Worm (Caenorhabditis elegans) whole organism, mixed stage, embryonic: ENCODE data around the gene srx-50.
A peak's percentile ranks its signal among the peaks of the same experiment; 100 is the strongest.

Experiments
- M03D4.4 ChIP-seq: sonication (generic microtip); optimal IDR thresholded peaks from 2 replicates; lab custom pipeline; 2017; ENCODE audit warnings: mild to moderate bottlenecking, missing genetic modification characterization, missing compliant biosample characterization
- bed-3 ChIP-seq: fragments of 200-800 bp; sonication (Bioruptor generic); optimal IDR thresholded peaks from 3 replicates; lab custom pipeline; 2018; ENCODE audit warnings: mild to moderate bottlenecking, missing genetic modification characterization, moderate library complexity, missing compliant biosample characterization
- blmp-1 ChIP-seq: fragments of 150-350 bp; optimal IDR thresholded peaks from 2 replicates; lab custom pipeline; 2014; ENCODE audit warnings: missing biosample characterization, missing genetic modification characterization
- ceh-39 ChIP-seq: fragments of 150-350 bp; optimal IDR thresholded peaks from 2 replicates; lab custom pipeline; 2014; ENCODE audit warnings: missing biosample characterization, missing genetic modification characterization
- ceh-43 ChIP-seq: fragments of 200-800 bp; sonication (Bioruptor generic); optimal IDR thresholded peaks from 2 replicates; lab custom pipeline; 2018; ENCODE audit warnings: mild to moderate bottlenecking, missing genetic modification characterization, moderate library complexity, missing compliant biosample characterization
- ceh-83 ChIP-seq: fragments of 200-800 bp; sonication (Bioruptor generic); optimal IDR thresholded peaks from 2 replicates; lab custom pipeline; 2018; ENCODE audit warnings: mild to moderate bottlenecking, missing genetic modification characterization, missing compliant biosample characterization
- ces-1 ChIP-seq: fragments of 150-350 bp; optimal IDR thresholded peaks from 2 replicates; lab custom pipeline; 2014; ENCODE audit warnings: missing biosample characterization, missing genetic modification reagents, missing genetic modification characterization
- cnd-1 ChIP-seq: fragments of 200-800 bp; sonication (Bioruptor generic); optimal IDR thresholded peaks from 2 replicates; lab custom pipeline; 2018; ENCODE audit warnings: mild to moderate bottlenecking, missing genetic modification characterization, missing compliant biosample characterization
- elt-1 ChIP-seq: sonication (generic microtip); optimal IDR thresholded peaks from 2 replicates; lab custom pipeline; 2017; ENCODE audit warnings: missing genetic modification characterization, mild to moderate bottlenecking, missing compliant biosample characterization, antibody characterized with exemption, moderate library complexity, borderline replicate concordance; ENCODE audit not compliant: insufficient read depth
- elt-3 ChIP-seq: fragments of 150-350 bp; optimal IDR thresholded peaks from 2 replicates; lab custom pipeline; 2014; ENCODE audit warnings: missing biosample characterization, missing genetic modification characterization
- flh-1 ChIP-seq: fragments of 200-800 bp; sonication (Bioruptor generic); optimal IDR thresholded peaks from 2 replicates; lab custom pipeline; 2018; ENCODE audit warnings: mild to moderate bottlenecking, missing genetic modification characterization, moderate library complexity, missing compliant biosample characterization
- ham-2 ChIP-seq: fragments of 200-800 bp; sonication (Bioruptor generic); optimal IDR thresholded peaks from 2 replicates; lab custom pipeline; 2018; ENCODE audit warnings: mild to moderate bottlenecking, missing genetic modification characterization, missing compliant biosample characterization
- hlh-1 ChIP-seq: fragments of 150-350 bp; optimal IDR thresholded peaks from 2 replicates; lab custom pipeline; 2014; ENCODE audit warnings: missing biosample characterization, missing genetic modification reagents, missing genetic modification characterization
- lin-13 ChIP-seq: fragments of 150-350 bp; optimal IDR thresholded peaks from 2 replicates; lab custom pipeline; 2014; ENCODE audit warnings: missing biosample characterization, missing genetic modification characterization
- lin-32 ChIP-seq: fragments of 200-800 bp; sonication (Bioruptor generic); optimal IDR thresholded peaks from 2 replicates; lab custom pipeline; 2018; ENCODE audit warnings: mild to moderate bottlenecking, missing genetic modification characterization, missing compliant biosample characterization
- lsy-2 ChIP-seq: fragments of 150-350 bp; optimal IDR thresholded peaks from 2 replicates; lab custom pipeline; 2014; ENCODE audit warnings: missing biosample characterization, missing genetic modification characterization
- mab-5 ChIP-seq: fragments of 150-350 bp; optimal IDR thresholded peaks from 2 replicates; lab custom pipeline; 2014; ENCODE audit warnings: missing biosample characterization, missing genetic modification characterization
- mep-1 ChIP-seq: fragments of 150-350 bp; optimal IDR thresholded peaks from 2 replicates; lab custom pipeline; 2017; ENCODE audit warnings: missing biosample characterization, missing genetic modification reagents, missing genetic modification characterization, inconsistent platforms
- mls-2 ChIP-seq: sonication (generic microtip); optimal IDR thresholded peaks from 2 replicates; lab custom pipeline; 2016; ENCODE audit warnings: mild to moderate bottlenecking, missing genetic modification characterization, moderate library complexity, missing compliant biosample characterization
- nhr-12 ChIP-seq: fragments of 150-350 bp; optimal IDR thresholded peaks from 2 replicates; lab custom pipeline; 2014; ENCODE audit warnings: missing biosample characterization, missing genetic modification characterization
- nhr-2 ChIP-seq: fragments of 150-350 bp; optimal IDR thresholded peaks from 2 replicates; lab custom pipeline; 2014; ENCODE audit warnings: missing biosample characterization, missing genetic modification characterization
- nhr-237 ChIP-seq: fragments of 150-350 bp; optimal IDR thresholded peaks from 2 replicates; lab custom pipeline; 2014; ENCODE audit warnings: missing biosample characterization, missing genetic modification characterization
- nhr-28 ChIP-seq: fragments of 150-350 bp; optimal IDR thresholded peaks from 2 replicates; lab custom pipeline; 2014; ENCODE audit warnings: missing biosample characterization, missing genetic modification characterization
- nhr-76 ChIP-seq: sonication (generic microtip); optimal IDR thresholded peaks from 2 replicates; lab custom pipeline; 2017; ENCODE audit warnings: missing biosample characterization, missing genetic modification characterization
- pha-4 ChIP-seq: fragments of 150-350 bp; optimal IDR thresholded peaks from 2 replicates; lab custom pipeline; 2018; ENCODE audit warnings: missing biosample characterization, missing genetic modification reagents, missing genetic modification characterization
- sem-2 ChIP-seq: fragments of 200-800 bp; sonication (Bioruptor generic); optimal IDR thresholded peaks from 2 replicates; lab custom pipeline; 2018; ENCODE audit warnings: mild to moderate bottlenecking, missing genetic modification characterization, missing compliant biosample characterization
- snpc-4 ChIP-seq: fragments of 150-350 bp; optimal IDR thresholded peaks from 2 replicates; lab custom pipeline; 2014; ENCODE audit warnings: missing biosample characterization, missing genetic modification characterization
- sptf-1 ChIP-seq: sonication (generic microtip); optimal IDR thresholded peaks from 2 replicates; lab custom pipeline; 2017; ENCODE audit warnings: mild to moderate bottlenecking, missing genetic modification characterization, moderate library complexity, missing compliant biosample characterization
- tbx-8 ChIP-seq: fragments of 200-800 bp; sonication (Bioruptor generic); optimal IDR thresholded peaks from 2 replicates; lab custom pipeline; 2018; ENCODE audit warnings: mild to moderate bottlenecking, missing genetic modification characterization, moderate library complexity, missing compliant biosample characterization
- unc-120 ChIP-seq: sonication (generic microtip); optimal IDR thresholded peaks from 2 replicates; lab custom pipeline; 2017; ENCODE audit warnings: missing genetic modification characterization, missing compliant biosample characterization; ENCODE audit not compliant: poor library complexity, severe bottlenecking
- unc-39 ChIP-seq: fragments of 150-350 bp; optimal IDR thresholded peaks from 2 replicates; lab custom pipeline; 2014; ENCODE audit warnings: missing biosample characterization, missing genetic modification characterization
- unc-62 ChIP-seq: fragments of 150-350 bp; optimal IDR thresholded peaks from 2 replicates; lab custom pipeline; 2014; ENCODE audit warnings: missing biosample characterization, missing genetic modification reagents, missing genetic modification characterization
- zip-8 ChIP-seq: fragments of 150-350 bp; optimal IDR thresholded peaks from 2 replicates; lab custom pipeline; 2014; ENCODE audit warnings: missing biosample characterization, missing genetic modification characterization
- ztf-11 ChIP-seq: fragments of 150-350 bp; optimal IDR thresholded peaks from 2 replicates; lab custom pipeline; 2014; ENCODE audit warnings: missing biosample characterization, missing genetic modification characterization

Gene srx-50

ce11 chrIV:7023004-7023403 is 34.8 kb upstream of the srx-50 start:
- TF ChIP-seq snpc-4 (no peak), cnd-1 (peak; percentile 97), nhr-28 (no peak), elt-1 (tag; lab: Kevin White, UChicago) (no peak), unc-39 (tag; lab: Kevin White, UChicago) (no peak), unc-62 (GFP tag; lab: Kevin White, UChicago) (peak; percentile 49), ceh-83 (GFP tag; lab: Kevin White, UChicago) (no peak), nhr-237 (tag; lab: Kevin White, UChicago) (no peak), ceh-39 (tag; lab: Kevin White, UChicago) (peak; percentile 51), zip-8 (tag; lab: Kevin White, UChicago) (no peak), mep-1 (tag; lab: Kevin White, UChicago) (peak; percentile 72), nhr-2 (tag; lab: Kevin White, UChicago) (peak; percentile 100), elt-3 (no peak), ztf-11 (tag; lab: Kevin White, UChicago) (no peak), pha-4 (tag; lab: Kevin White, UChicago) (no peak), bed-3 (no peak), mab-5 (tag; lab: Kevin White, UChicago) (no peak), lsy-2 (tag; lab: Kevin White, UChicago) (peak; percentile 14), unc-120 (tag; lab: Kevin White, UChicago) (peak; percentile 53), nhr-76 (tag; lab: Kevin White, UChicago) (no peak), nhr-12 (tag; lab: Kevin White, UChicago) (no peak), mls-2 (tag; lab: Kevin White, UChicago) (peak; percentile 62), M03D4.4 (tag; lab: Kevin White, UChicago) (no peak), ham-2 (GFP tag; lab: Kevin White, UChicago) (no peak), ces-1 (GFP tag; lab: Kevin White, UChicago) (peak; percentile 67), lin-13 (no peak), sem-2 (no peak), hlh-1 (peak; percentile 47), lin-32 (GFP tag; lab: Kevin White, UChicago) (peak; percentile 98), sptf-1 (tag; lab: Kevin White, UChicago) (peak; percentile 8)

- TF ChIP-seq unc-62 (GFP tag; lab: Kevin White, UChicago) = peak; percentile 74
- no peak for TF ChIP-seq blmp-1 (tag; lab: Kevin White, UChicago)
- TF ChIP-seq, all 35 proteins: peak for 1
These were observed 33.9 kb upstream of the srx-50 start, which contains the start of gene adah-1 for ce11 chrIV:7023858-7024257. adah-1 (plus strand) TSS chrIV:7024211.

ce11 chrIV:7024829-7025228 is 32.9 kb upstream of the srx-50 start:
- TF ChIP-seq ceh-43 (GFP tag; lab: Kevin White, UChicago) (no peak), zip-8 (tag; lab: Kevin White, UChicago) (peak; percentile 83), unc-62 (GFP tag; lab: Kevin White, UChicago) (no peak)

ce11 chrIV:7025835-7026234 is 31.9 kb upstream of the srx-50 start:
- no peak for TF ChIP-seq snpc-4
- TF ChIP-seq mab-5 (tag; lab: Kevin White, UChicago) = no peak
- TF ChIP-seq nhr-2 (tag; lab: Kevin White, UChicago) = no peak
- TF ChIP-seq, all 35 proteins: peak for 0

ce11 chrIV:7031019-7031418 is 26.8 kb upstream of the srx-50 start:
- TF ChIP-seq ceh-39 (tag; lab: Kevin White, UChicago) (no peak), nhr-12 (tag; lab: Kevin White, UChicago) (no peak), elt-3 (no peak), blmp-1 (tag; lab: Kevin White, UChicago) (no peak), ces-1 (GFP tag; lab: Kevin White, UChicago) (no peak), elt-1 (tag; lab: Kevin White, UChicago) (no peak), lin-13 (no peak), cnd-1 (no peak), unc-120 (tag; lab: Kevin White, UChicago) (no peak), flh-1 (GFP tag; lab: Kevin White, UChicago) (no peak), mep-1 (tag; lab: Kevin White, UChicago) (no peak), tbx-8 (GFP tag; lab: Kevin White, UChicago) (no peak)
